Fruit fly (Drosophila melanogaster) whole organism, prepupa: Measurements from ENCODE around the gene Dpp10.
A peak's percentile ranks its signal among the peaks of the same experiment; 100 is the strongest.

ENCODE experiments used
- Blimp-1 ChIP-seq: fragments of 200-800 bp; sonication (Bioruptor generic); optimal IDR thresholded peaks from 3 replicates; lab custom pipeline; 2017; ENCODE audit warnings: missing biosample characterization, missing genetic modification characterization, mild to moderate bottlenecking, moderate library complexity, missing genetic modification reagents
- CG11762 ChIP-seq: fragments of 200-800 bp; sonication (Bioruptor generic); optimal IDR thresholded peaks from 3 replicates; lab custom pipeline; 2016; ENCODE audit warnings: missing biosample characterization, missing genetic modification characterization; ENCODE audit not compliant: insufficient read depth
- CG15336 ChIP-seq: fragments of 200-800 bp; sonication (Bioruptor generic); IDR thresholded peaks from 2 replicates; pipeline ENCODE4 v1.3.6; 2022; ENCODE audit warnings: missing biosample characterization, missing genetic modification characterization
- CG3032 ChIP-seq: fragments of 200-800 bp; optimal IDR thresholded peaks from 2 replicates; lab custom pipeline; 2019; ENCODE audit warnings: missing biosample characterization, mild to moderate bottlenecking, missing genetic modification characterization, moderate library complexity
- CG31627 ChIP-seq: fragments of 200-800 bp; sonication (Bioruptor generic); optimal IDR thresholded peaks from 3 replicates; lab custom pipeline; 2016; ENCODE audit warnings: missing biosample characterization, missing genetic modification characterization
- CG34406 ChIP-seq: fragments of 200-800 bp; sonication (Bioruptor generic); optimal IDR thresholded peaks from 3 replicates; lab custom pipeline; 2016; ENCODE audit warnings: missing biosample characterization, missing genetic modification characterization
- CG3919 ChIP-seq: fragments of 200-800 bp; sonication (Bioruptor generic); optimal IDR thresholded peaks from 3 replicates; lab custom pipeline; 2016; ENCODE audit warnings: missing biosample characterization, missing genetic modification characterization
- CG6163 ChIP-seq: fragments of 200-800 bp; sonication (Bioruptor generic); IDR thresholded peaks from 3 replicates; pipeline ENCODE4 v1.3.6; 2022; ENCODE audit warnings: missing biosample characterization, missing genetic modification characterization
- CG6808 ChIP-seq: fragments of 200-800 bp; sonication (Bioruptor generic); optimal IDR thresholded peaks from 3 replicates; lab custom pipeline; 2017; ENCODE audit warnings: missing biosample characterization, missing genetic modification characterization, mild to moderate bottlenecking, moderate library complexity, missing genetic modification reagents
- CG6854 ChIP-seq: fragments of 200-800 bp; sonication (Bioruptor generic); optimal IDR thresholded peaks from 2 replicates; lab custom pipeline; 2017; ENCODE audit warnings: missing biosample characterization, mild to moderate bottlenecking, missing genetic modification characterization
- CG7368 ChIP-seq: fragments of 200-800 bp; sonication (Bioruptor generic); optimal IDR thresholded peaks from 3 replicates; lab custom pipeline; 2016; ENCODE audit warnings: missing biosample characterization, missing genetic modification characterization
- CG8632 ChIP-seq: fragments of 200-800 bp; sonication (Bioruptor generic); optimal IDR thresholded peaks from 3 replicates; lab custom pipeline; 2016; ENCODE audit warnings: missing biosample characterization, missing genetic modification characterization
- CG9139 ChIP-seq: fragments of 200-800 bp; sonication (Bioruptor generic); optimal IDR thresholded peaks from 3 replicates; lab custom pipeline; 2017; ENCODE audit warnings: missing biosample characterization, mild to moderate bottlenecking, missing genetic modification characterization
- Eip93F ChIP-seq: fragments of 200-800 bp; sonication (Bioruptor generic); optimal IDR thresholded peaks from 2 replicates; lab custom pipeline; 2016; ENCODE audit warnings: missing biosample characterization, mild to moderate bottlenecking, missing genetic modification characterization
- Ets96B ChIP-seq: fragments of 200-800 bp; optimal IDR thresholded peaks from 2 replicates; lab custom pipeline; 2019; ENCODE audit warnings: missing biosample characterization, mild to moderate bottlenecking, missing genetic modification characterization, moderate library complexity
- Lpt ChIP-seq: fragments of 200-800 bp; sonication (Bioruptor generic); optimal IDR thresholded peaks from 3 replicates; lab custom pipeline; 2016; ENCODE audit warnings: missing biosample characterization, missing genetic modification characterization
- Met ChIP-seq: fragments of 200-800 bp; sonication (Bioruptor generic); optimal IDR thresholded peaks from 3 replicates; lab custom pipeline; 2016; ENCODE audit warnings: missing biosample characterization, missing genetic modification characterization
- Smox ChIP-seq: fragments of 200-800 bp; sonication (Bioruptor generic); optimal IDR thresholded peaks from 3 replicates; lab custom pipeline; 2016; ENCODE audit warnings: missing biosample characterization, missing genetic modification characterization
- Sox14 ChIP-seq: fragments of 200-800 bp; sonication (Bioruptor generic); optimal IDR thresholded peaks from 3 replicates; lab custom pipeline; 2016; ENCODE audit warnings: missing biosample characterization, missing genetic modification characterization
- Sox15 ChIP-seq: fragments of 200-800 bp; sonication (Bioruptor generic); optimal IDR thresholded peaks from 3 replicates; lab custom pipeline; 2016; ENCODE audit warnings: missing biosample characterization, missing genetic modification characterization
- achi ChIP-seq: fragments of 200-800 bp; sonication (Bioruptor generic); optimal IDR thresholded peaks from 3 replicates; lab custom pipeline; 2016; ENCODE audit warnings: missing biosample characterization, missing genetic modification characterization
- dac ChIP-seq: fragments of 200-800 bp; sonication (Bioruptor generic); optimal IDR thresholded peaks from 2 replicates; lab custom pipeline; 2017; ENCODE audit warnings: missing biosample characterization, mild to moderate bottlenecking, missing genetic modification characterization
- eg ChIP-seq: fragments of 200-800 bp; sonication (Bioruptor generic); IDR thresholded peaks from 3 replicates; pipeline ENCODE4 v1.3.6; 2022; ENCODE audit warnings: missing biosample characterization, missing genetic modification characterization
- esn ChIP-seq: fragments of 200-800 bp; sonication (Bioruptor generic); optimal IDR thresholded peaks from 2 replicates; lab custom pipeline; 2016; ENCODE audit warnings: missing biosample characterization, mild to moderate bottlenecking, missing genetic modification characterization, moderate library complexity
- fd59A ChIP-seq: fragments of 200-800 bp; sonication (Bioruptor generic); optimal IDR thresholded peaks from 2 replicates; lab custom pipeline; 2017; ENCODE audit warnings: missing biosample characterization, mild to moderate bottlenecking, missing genetic modification characterization, missing genetic modification reagents
- fkh ChIP-seq: fragments of 200-800 bp; sonication (Bioruptor generic); optimal IDR thresholded peaks from 3 replicates; lab custom pipeline; 2017; ENCODE audit warnings: missing biosample characterization, mild to moderate bottlenecking, missing genetic modification characterization, moderate library complexity
- lz ChIP-seq: fragments of 200-800 bp; sonication (Bioruptor generic); optimal IDR thresholded peaks from 3 replicates; lab custom pipeline; 2016; ENCODE audit warnings: missing biosample characterization, missing genetic modification characterization
- pdm3 ChIP-seq: fragments of 200-800 bp; sonication (Bioruptor generic); optimal IDR thresholded peaks from 3 replicates; lab custom pipeline; 2016; ENCODE audit warnings: missing biosample characterization, missing genetic modification characterization
- svp ChIP-seq: fragments of 200-800 bp; sonication (Bioruptor generic); peaks from one replicate; lab custom pipeline; 2016; ENCODE audit warnings: missing biosample characterization, missing genetic modification characterization
- topi ChIP-seq: fragments of 200-800 bp; sonication (Bioruptor generic); optimal IDR thresholded peaks from 3 replicates; lab custom pipeline; 2016; ENCODE audit warnings: missing biosample characterization, missing genetic modification characterization
- vri ChIP-seq: fragments of 200-800 bp; sonication (Bioruptor generic); optimal IDR thresholded peaks from 3 replicates; lab custom pipeline; 2016; ENCODE audit warnings: missing biosample characterization, mild to moderate bottlenecking, missing genetic modification characterization

Gene Dpp10

DNA sequence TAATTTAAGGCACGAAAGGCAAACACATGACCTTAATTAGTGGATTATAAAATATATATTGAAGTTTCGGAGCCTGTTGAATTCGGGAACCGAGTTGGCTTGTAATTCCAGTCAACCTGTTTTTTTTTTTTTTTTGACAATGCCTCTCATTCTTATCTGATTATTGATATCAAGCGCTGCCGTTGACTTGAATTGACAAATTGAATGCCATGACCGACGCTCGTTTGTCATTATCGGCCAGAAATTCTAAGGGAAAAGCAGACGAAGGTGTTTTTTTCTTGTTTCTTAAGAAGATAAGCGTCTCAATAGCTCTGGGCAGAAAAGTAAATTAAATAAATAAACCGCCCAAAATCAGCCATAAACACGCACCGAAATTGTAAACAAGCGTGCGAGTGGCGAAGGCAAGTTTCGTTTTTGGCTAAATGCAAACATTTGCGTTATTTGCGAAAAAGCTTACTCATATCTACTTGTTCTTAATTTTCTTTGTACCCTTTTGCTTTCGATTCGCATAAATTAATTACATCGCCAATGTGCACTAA is 42.4 kb upstream of the Dpp10 start:
- TF ChIP-seq vri (peak; percentile 39), Eip93F (peak; percentile 14), CG6854 (no peak), fkh (GFP tag; lab: Kevin White, UChicago) (peak; percentile 81), svp (peak; percentile 42), Met (GFP tag; lab: Kevin White, UChicago) (no peak), esn (GFP tag; lab: Kevin White, UChicago) (peak; percentile 9)

DNA sequence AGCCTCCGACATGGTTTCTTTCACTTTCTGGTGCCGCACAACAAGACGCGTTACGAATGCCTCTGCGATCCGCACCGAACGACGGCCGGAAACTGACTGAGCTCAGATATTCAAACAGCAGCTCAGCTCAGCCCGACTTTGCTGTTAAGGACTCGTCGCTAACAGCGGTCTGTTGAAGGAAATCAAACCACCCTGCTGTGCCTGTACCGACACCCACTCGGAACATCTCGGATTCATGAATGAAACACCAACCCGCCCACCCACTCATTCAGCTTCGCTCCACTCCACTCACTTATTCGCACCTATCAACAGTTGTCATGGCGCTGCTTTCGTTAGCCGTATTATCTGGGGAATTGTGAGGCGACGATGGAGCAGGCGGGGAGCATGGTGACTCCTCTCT is 31.4 kb upstream of the Dpp10 start, which contains the start of gene Oatp26F:
Gene Oatp26F, minus strand, starts transcription at position 101 of the 400 bp plus-strand sequence.
- peak; percentile 12 for TF ChIP-seq svp
- TF ChIP-seq CG8632 (GFP tag; lab: Kevin White, UChicago): no peak
- TF ChIP-seq, all 60 proteins: peak for 1

DNA sequence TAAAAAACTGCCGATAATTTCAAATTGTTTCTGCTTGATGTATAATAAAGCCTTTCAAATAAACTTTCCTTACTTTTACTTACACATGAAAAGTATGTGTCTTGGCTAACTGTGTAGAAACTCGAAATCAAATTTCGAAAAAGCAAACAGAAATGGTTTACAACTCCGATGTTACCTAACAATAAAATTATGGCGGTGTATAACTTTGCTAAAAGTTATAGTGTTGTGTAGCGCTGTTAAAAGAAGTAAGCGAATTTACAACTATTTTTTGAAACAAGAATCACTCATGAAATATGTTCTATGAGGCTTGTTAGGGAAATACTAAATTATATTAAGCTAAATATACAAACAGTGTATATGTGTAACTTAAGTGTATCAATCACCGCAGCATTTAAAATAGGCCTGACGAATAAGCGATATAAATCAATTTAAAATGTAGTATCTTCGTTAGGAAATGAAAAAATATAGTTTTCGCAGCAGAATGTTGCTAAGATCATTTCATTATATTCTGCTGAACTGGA is 21.8 kb upstream of the Dpp10 start, which contains the start of gene CG34345:
Gene CG34345, plus strand, starts transcription at position 471 of the 521 bp plus-strand sequence.
- TF ChIP-seq CG8632 (GFP tag; lab: Kevin White, UChicago) (no peak), vri (peak; percentile 72)

DNA sequence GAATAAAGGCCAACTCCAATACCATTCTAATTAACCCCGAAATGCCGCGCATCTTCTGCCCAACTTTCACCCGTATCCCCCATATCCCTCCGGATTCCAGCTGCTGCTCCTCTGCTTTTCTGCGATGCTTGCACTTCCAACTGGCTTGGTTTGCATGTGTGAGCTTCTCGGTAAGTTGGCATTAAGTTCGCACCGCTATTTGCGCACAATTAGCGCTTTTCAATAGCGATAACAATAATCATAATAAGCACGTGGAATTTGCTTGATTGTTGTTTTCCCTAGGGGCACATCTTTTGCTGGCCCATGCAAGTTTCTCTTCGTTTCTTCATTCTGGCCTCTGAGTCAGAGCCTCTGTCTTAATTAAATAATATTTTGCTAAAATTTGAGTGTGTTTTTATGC is 21.2 kb upstream of the Dpp10 start:
- TF ChIP-seq Sox14 (GFP tag; lab: Kevin White, UChicago): no peak
- TF ChIP-seq CG15336: no peak
- TF ChIP-seq Lpt (GFP tag; lab: Kevin White, UChicago): no peak
- no peak for TF ChIP-seq CG31627 (GFP tag; lab: Kevin White, UChicago)
- TF ChIP-seq Ets96B (tag; lab: Kevin White, UChicago): no peak
- TF ChIP-seq achi: no peak
- no peak for TF ChIP-seq topi (GFP tag; lab: Kevin White, UChicago)
- TF ChIP-seq pdm3 (GFP tag; lab: Kevin White, UChicago): no peak
- no peak for TF ChIP-seq CG3919 (GFP tag; lab: Kevin White, UChicago)
- no peak for TF ChIP-seq CG8632 (GFP tag; lab: Kevin White, UChicago)
- TF ChIP-seq CG9139: no peak
- no peak for TF ChIP-seq Sox15 (GFP tag; lab: Kevin White, UChicago)
- TF ChIP-seq fd59A (GFP tag; lab: Kevin White, UChicago): no peak

DNA sequence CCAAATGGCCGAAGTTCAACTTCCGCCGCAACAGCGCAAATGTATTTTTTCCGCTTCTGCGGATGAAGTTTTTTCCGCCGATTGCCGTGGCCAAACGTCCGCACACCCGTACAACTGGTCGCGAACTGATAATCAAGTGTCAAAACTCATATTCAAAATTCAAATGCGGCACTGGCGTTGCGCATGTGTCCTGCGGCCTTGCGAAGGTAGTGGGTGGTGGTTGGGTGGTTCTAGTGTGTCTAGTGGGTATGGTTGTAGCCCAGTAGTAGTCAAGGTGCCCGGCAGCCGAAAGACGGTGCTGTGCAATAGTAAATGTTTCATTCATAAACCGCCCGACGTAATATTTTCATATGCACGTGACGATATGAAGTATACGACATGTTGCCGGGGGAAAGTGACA is 20.7 kb upstream of the Dpp10 start, which contains the start of gene DIP-iota:
Gene DIP-iota, minus strand, starts transcription at position 101 of the 400 bp plus-strand sequence.
- no peak for TF ChIP-seq Met (GFP tag; lab: Kevin White, UChicago)
- no peak for TF ChIP-seq esn (GFP tag; lab: Kevin White, UChicago)
- TF ChIP-seq CG6163 (GFP tag; lab: Robert Waterston, UW): no peak
- no peak for TF ChIP-seq CG7368 (GFP tag; lab: Kevin White, UChicago)
- no peak for TF ChIP-seq vri
- TF ChIP-seq CG3032: no peak
- TF ChIP-seq lz (GFP tag; lab: Kevin White, UChicago): no peak
- TF ChIP-seq CG34406 (GFP tag; lab: Kevin White, UChicago): no peak
- no peak for TF ChIP-seq Ets96B (tag; lab: Kevin White, UChicago)
- TF ChIP-seq CG31627 (GFP tag; lab: Kevin White, UChicago): no peak
- TF ChIP-seq, all 60 proteins: peak for 0

DNA sequence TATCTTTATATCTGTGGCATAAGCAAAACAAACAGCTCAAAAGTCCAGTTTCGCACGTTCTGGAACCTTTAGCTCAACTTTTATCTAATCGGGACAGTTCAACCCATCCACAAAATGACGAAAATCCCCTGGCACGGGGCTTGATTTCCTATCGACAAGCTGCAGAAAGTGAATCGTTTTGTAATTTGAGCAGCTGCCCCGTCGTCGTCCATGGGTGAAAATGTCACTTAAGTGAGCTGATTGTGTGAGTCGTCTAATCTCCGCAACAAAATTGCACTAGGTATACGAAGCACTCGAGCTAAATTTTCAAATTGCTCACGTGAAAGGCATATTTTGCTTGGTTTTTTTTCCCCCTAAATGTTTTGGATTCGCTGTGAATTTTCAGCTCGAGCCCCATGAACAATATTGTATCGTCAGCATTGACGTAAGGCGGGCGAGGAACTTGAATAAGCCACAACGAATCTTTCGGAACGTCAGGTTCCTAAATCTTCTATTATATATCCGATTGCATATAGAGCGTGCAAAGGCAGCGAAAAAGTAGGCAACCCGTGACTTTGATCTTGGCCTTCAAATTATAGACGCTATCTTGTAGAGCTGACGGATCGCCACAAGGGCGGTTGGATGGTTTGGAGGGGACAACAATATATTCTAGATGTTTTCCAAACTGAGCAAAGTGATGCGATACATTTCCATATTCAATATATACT is 13.5 kb upstream of the Dpp10 start:
- TF ChIP-seq eg (GFP tag; lab: Robert Waterston, UW) (no peak), svp (peak; percentile 36)

DNA sequence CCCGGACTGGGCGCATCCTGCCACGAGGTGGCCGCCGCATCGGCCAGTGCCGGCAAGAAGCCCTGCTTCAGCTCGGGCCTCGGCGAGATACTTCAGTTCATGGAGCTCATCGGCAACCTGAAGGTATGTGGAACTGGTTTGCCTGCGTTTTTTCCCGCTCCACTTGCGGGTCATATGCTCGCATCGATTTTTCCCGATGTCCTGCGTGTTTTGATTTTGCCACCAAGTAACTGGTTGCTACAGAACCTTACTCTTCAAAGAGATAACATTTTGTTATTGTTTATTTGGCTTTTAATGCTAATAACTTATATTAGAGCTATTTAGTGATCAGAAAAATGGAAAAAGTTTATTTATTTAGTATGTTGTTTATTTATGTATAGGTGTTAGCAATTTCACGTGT is 12.3 kb upstream of the Dpp10 start:
- TF ChIP-seq CG6808 (no peak), svp (no peak), dac (GFP tag; lab: Kevin White, UChicago) (no peak), lz (GFP tag; lab: Kevin White, UChicago) (no peak), esn (GFP tag; lab: Kevin White, UChicago) (no peak), eg (GFP tag; lab: Robert Waterston, UW) (no peak), Met (GFP tag; lab: Kevin White, UChicago) (no peak), fd59A (GFP tag; lab: Kevin White, UChicago) (no peak), CG11762 (GFP tag; lab: Kevin White, UChicago) (no peak), Blimp-1 (GFP tag; lab: Kevin White, UChicago) (no peak), Smox (GFP tag; lab: Kevin White, UChicago) (no peak), CG6854 (no peak)
